Worm (Caenorhabditis elegans) whole organism, young adult: ENCODE results near the gene C36C5.14.

Experiments used
- F49E8.2 ChIP-seq: sonication (generic microtip); optimal IDR thresholded peaks from 3 replicates; lab custom pipeline; 2017; ENCODE audit warnings: missing genetic modification characterization, mild to moderate bottlenecking, missing compliant biosample characterization, antibody characterized with exemption, moderate library complexity; ENCODE audit not compliant: insufficient read depth
- ama-1 ChIP-seq, 3 experiments: fragments of 150-350 bp in 1 of 3; sonication (generic microtip) in 2 of 3; optimal IDR thresholded peaks; 2 replicates each; lab custom pipeline; 2014 to 2018; ENCODE audit warnings: missing biosample characterization in 2 of 3, missing genetic modification characterization in 2 of 3, missing genetic modification reagents in 2 of 3

- TF ChIP-seq F49E8.2 (tag; lab: Kevin White, UChicago), result no peak
- TF ChIP-seq ama-1 (optimal IDR thresholded peaks at IDR 0.05; lab: Kevin White, UChicago), result no peak
- TF ChIP-seq ama-1 (GFP tag; optimal IDR thresholded peaks at IDR 0.05; lab: Kevin White, UChicago), result no peak
Observed at ce11 chrV:3159252-3159651, 6.1 kb downstream of the C36C5.14 start, which contains the start of gene C36C5.12.
